Fruit fly (Drosophila melanogaster): ENCODE data around the gene beat-IV.

Gene beat-IV

DNA sequence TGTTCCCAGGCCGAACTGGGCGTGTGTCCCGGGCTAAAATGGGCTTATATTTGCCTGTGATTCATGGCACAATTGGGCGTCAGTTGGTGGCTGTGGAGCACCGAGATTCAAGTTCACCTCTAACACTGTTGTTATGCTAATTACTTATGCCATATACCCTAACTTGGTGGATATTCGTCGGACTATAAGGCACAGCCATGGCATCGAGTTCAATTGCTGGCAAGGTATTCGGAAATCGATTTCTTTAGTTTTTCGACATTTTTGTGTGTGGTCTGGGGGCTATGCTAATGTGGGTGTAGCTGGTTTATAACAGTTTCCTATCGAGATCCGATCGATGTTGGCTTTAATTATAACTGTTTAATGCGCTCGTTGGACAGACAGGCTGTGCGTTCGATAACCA, 31.1 kb upstream of the beat-IV start (continued):
- TF ChIP-seq HmgD (GFP tag; optimal IDR thresholded peaks at IDR 0.05), result no peak
- peak; percentile 71; the same call in 2 of the 3 replicates for TF ChIP-seq sr (GFP tag; IDR thresholded peaks at IDR 0.05)

DNA sequence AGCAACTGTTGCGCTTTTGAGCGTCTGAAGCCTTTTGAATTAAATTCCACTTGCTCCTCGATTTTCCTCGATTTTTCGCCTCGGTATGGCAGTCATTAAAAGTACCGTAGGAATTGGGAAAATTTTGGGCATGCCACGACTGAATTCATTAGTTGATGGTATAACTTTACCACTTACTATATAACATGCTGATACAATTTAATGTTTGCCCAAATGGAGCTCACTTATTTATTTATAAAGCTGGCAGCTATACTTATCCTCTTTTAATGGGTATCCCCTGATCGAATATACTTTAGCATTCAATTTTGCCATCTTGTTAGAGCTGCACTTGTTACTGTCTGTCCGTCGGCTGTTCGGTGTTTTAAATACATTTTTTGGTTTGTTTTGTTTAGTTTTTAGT, 29.8 kb upstream of the beat-IV start:
- TF ChIP-seq Hr3 (GFP tag; optimal IDR thresholded peaks at IDR 0.05) (no peak), CG1603 (tag; optimal IDR thresholded peaks at IDR 0.05) (peak; percentile 12), ken (GFP tag; IDR thresholded peaks at IDR 0.05) (no peak), CG11093 (GFP tag; IDR thresholded peaks at IDR 0.05) (no peak), CoRest (tag; optimal IDR thresholded peaks at IDR 0.05) (no peak), Dad (GFP tag; optimal IDR thresholded peaks at IDR 0.05) (no peak), stwl (tag; optimal IDR thresholded peaks at IDR 0.05) (no peak), CG8388 (GFP tag; optimal IDR thresholded peaks at IDR 0.05) (peak; percentile 44), CG10431 (GFP tag; optimal IDR thresholded peaks at IDR 0.05) (no peak), gt (GFP tag; IDR thresholded peaks at IDR 0.05) (no peak), nom (GFP tag; optimal IDR thresholded peaks at IDR 0.05) (no peak), Bteb2 (GFP tag; optimal IDR thresholded peaks at IDR 0.05) (no peak), BtbVII (GFP tag; optimal IDR thresholded peaks at IDR 0.05) (no peak), CG11695 (GFP tag; IDR thresholded peaks at IDR 0.05) (no peak), Hmr (GFP tag; optimal IDR thresholded peaks at IDR 0.05) (no peak), sens-2 (GFP tag; IDR thresholded peaks at IDR 0.05) (no peak), sima (GFP tag; optimal IDR thresholded peaks at IDR 0.05) (no peak), CG10274 (GFP tag; optimal IDR thresholded peaks at IDR 0.05) (no peak), Sox102F (GFP tag; optimal IDR thresholded peaks at IDR 0.05) (peak; percentile 31), Drgx (GFP tag; IDR thresholded peaks at IDR 0.05) (peak; percentile 67), CG10654 (GFP tag; optimal IDR thresholded peaks at IDR 0.05) (no peak), Vsx1 (GFP tag; optimal IDR thresholded peaks at IDR 0.05) (no peak), CG6654 (GFP tag; optimal IDR thresholded peaks at IDR 0.05) (no peak), ap (GFP tag; IDR thresholded peaks at IDR 0.05) (no peak), ham (GFP tag; IDR thresholded peaks at IDR 0.05) (no peak), grn (GFP tag; optimal IDR thresholded peaks at IDR 0.05) (no peak), toy (GFP tag; IDR thresholded peaks at IDR 0.05) (no peak), MESR4 (GFP tag; optimal IDR thresholded peaks at IDR 0.05) (no peak), Side (GFP tag; optimal IDR thresholded peaks at IDR 0.05) (no peak), CG10321 (GFP tag; IDR thresholded peaks at IDR 0.05) (no peak), Gug (GFP tag; IDR thresholded peaks at IDR 0.05) (no peak), H2.0 (GFP tag; IDR thresholded peaks at IDR 0.05) (no peak), CG9797 (GFP tag; optimal IDR thresholded peaks at IDR 0.05) (no peak), CG14014 (GFP tag; IDR thresholded peaks at IDR 0.05) (no peak), sob (GFP tag; IDR thresholded peaks at IDR 0.05) (no peak), br (optimal IDR thresholded peaks at IDR 0.05) (no peak), row (GFP tag; IDR thresholded peaks at IDR 0.05) (0 out of 3 replicates have a peak, but pooled peaks have one; percentile 15), crp (GFP tag; optimal IDR thresholded peaks at IDR 0.05) (no peak), CG15696 (tag; optimal IDR thresholded peaks at IDR 0.05) (no peak)

DNA sequence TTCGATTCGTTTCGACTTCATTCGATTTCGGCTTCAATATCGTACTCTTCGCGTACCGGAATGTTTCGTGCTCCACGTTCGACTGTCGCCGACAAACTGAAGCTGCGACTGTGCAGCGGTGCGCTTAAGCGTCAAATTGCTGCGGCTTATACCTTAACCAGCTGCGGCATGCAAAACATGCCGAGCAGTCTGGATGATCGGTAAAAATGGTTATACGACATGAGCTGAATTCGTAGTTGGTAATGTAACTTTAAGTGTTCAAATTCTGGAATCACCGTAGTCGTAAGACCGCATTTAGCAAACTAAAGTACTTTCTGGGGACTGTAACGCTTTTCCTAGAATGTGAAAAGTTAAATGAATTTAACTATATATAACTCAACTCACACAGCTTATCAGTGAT, 26.3 kb upstream of the beat-IV start, which contains the start of gene CG10175:
Gene CG10175 (minus strand): TSS at position 101 of the 400 bp plus-strand sequence.
- TF ChIP-seq stc (GFP tag; IDR thresholded peaks at IDR 0.05) (no peak), az2 (GFP tag; optimal IDR thresholded peaks at IDR 0.05) (no peak), sqz (GFP tag; optimal IDR thresholded peaks at IDR 0.05) (no peak), zen2 (GFP tag; IDR thresholded peaks at IDR 0.05; ENCODE audit: partially characterized antibody) (no peak), Ssrp (tag; optimal IDR thresholded peaks at IDR 0.05) (no peak), YL-1 (GFP tag; optimal IDR thresholded peaks at IDR 0.05) (no peak), sens (GFP tag) (peak; percentile 18), CG5245 (GFP tag; optimal IDR thresholded peaks at IDR 0.05) (no peak), gsb-n (tag; optimal IDR thresholded peaks at IDR 0.05) (peak; percentile 5), maf-S (GFP tag; optimal IDR thresholded peaks at IDR 0.05) (no peak), sim (GFP tag; IDR thresholded peaks at IDR 0.05) (no peak), vvl (GFP tag; IDR thresholded peaks at IDR 0.05) (peak; percentile 30; the same call in 1 of the 2 replicates), CG12769 (tag; optimal IDR thresholded peaks at IDR 0.05) (peak; percentile 18)

All from whole organism, embryonic.